Fruit fly (Drosophila melanogaster) whole organism, wandering third instar larva: ENCODE data around the gene CG3982.

ENCODE experiments used
- Abd-B ChIP-seq: fragments of >200 bp; optimal IDR thresholded peaks from 2 replicates; lab custom pipeline; 2017; ENCODE audit warnings: missing biosample characterization, missing genetic modification characterization
- CrebA ChIP-seq: fragments of 200-800 bp; sonication (Bioruptor generic); optimal IDR thresholded peaks from 2 replicates; lab custom pipeline; 2016; ENCODE audit warnings: missing biosample characterization, mild to moderate bottlenecking, missing genetic modification characterization, borderline replicate concordance
- Dfd ChIP-seq: fragments of >200 bp; optimal IDR thresholded peaks from 2 replicates; lab custom pipeline; 2017; ENCODE audit warnings: missing biosample characterization, missing genetic modification characterization
- GATAd ChIP-seq: sonication (Bioruptor generic); optimal IDR thresholded peaks from 2 replicates; lab custom pipeline; 2016; ENCODE audit warnings: missing biosample characterization, missing genetic modification characterization
- N ChIP-seq: fragments of >200 bp; optimal IDR thresholded peaks from 2 replicates; lab custom pipeline; 2018; ENCODE audit warnings: missing biosample characterization, missing external identifiers, missing genetic modification characterization
- brk ChIP-seq: fragments of 200-800 bp; sonication (Bioruptor generic); optimal IDR thresholded peaks from 2 replicates; lab custom pipeline; 2016; ENCODE audit warnings: missing biosample characterization, mild to moderate bottlenecking, missing genetic modification characterization
- fru ChIP-seq: fragments of 200-800 bp; sonication (Bioruptor generic); optimal IDR thresholded peaks from 3 replicates; lab custom pipeline; 2016; ENCODE audit warnings: missing biosample characterization, mild to moderate bottlenecking, missing genetic modification characterization
- h ChIP-seq: fragments of 200-800 bp; sonication (Bioruptor generic); optimal IDR thresholded peaks from 3 replicates; lab custom pipeline; 2016; ENCODE audit warnings: missing biosample characterization, mild to moderate bottlenecking, missing genetic modification characterization
- pan ChIP-seq: fragments of >200 bp; optimal IDR thresholded peaks from 2 replicates; lab custom pipeline; 2017
- psq ChIP-seq: fragments of 200-800 bp; sonication (Bioruptor generic); optimal IDR thresholded peaks from 3 replicates; lab custom pipeline; 2017; ENCODE audit warnings: missing biosample characterization, mild to moderate bottlenecking, missing genetic modification characterization, moderate library complexity
- rgr ChIP-seq: fragments of 200-800 bp; sonication (Bioruptor generic); optimal IDR thresholded peaks from 3 replicates; lab custom pipeline; 2016; ENCODE audit warnings: missing biosample characterization, mild to moderate bottlenecking, missing genetic modification characterization
- usp ChIP-seq: fragments of >200 bp; optimal IDR thresholded peaks from 2 replicates; lab custom pipeline; 2017; ENCODE audit warnings: missing biosample characterization, missing genetic modification characterization

dm6 chr3L:9402157-9402890 is 14.9 kb downstream of the CG3982 start, which contains the start of gene eIF4E1:
- TF ChIP-seq usp (GFP tag; lab: Kevin White, UChicago): no peak
- no peak for TF ChIP-seq N (GFP tag; lab: Kevin White, UChicago)
- TF ChIP-seq pan: no peak
- TF ChIP-seq h (GFP tag; lab: Kevin White, UChicago): peak; percentile 9
- no peak for TF ChIP-seq fru (GFP tag; lab: Kevin White, UChicago)
- no peak for TF ChIP-seq psq (GFP tag; lab: Kevin White, UChicago)
- no peak for TF ChIP-seq GATAd (GFP tag; lab: Kevin White, UChicago)
- TF ChIP-seq CrebA (GFP tag; lab: Kevin White, UChicago): no peak
- no peak for TF ChIP-seq Dfd (GFP tag; lab: Kevin White, UChicago)
- TF ChIP-seq rgr (GFP tag; lab: Kevin White, UChicago): no peak
- no peak for TF ChIP-seq Abd-B (GFP tag; lab: Kevin White, UChicago)
- TF ChIP-seq brk (GFP tag; lab: Kevin White, UChicago): no peak
